Worm (Caenorhabditis elegans) whole organism, L2 larva: Measurements from ENCODE around the gene K01D12.8.

ENCODE experiments used
- ceh-16 ChIP-seq: fragments of 150-350 bp; optimal IDR thresholded peaks from 2 replicates; lab custom pipeline; 2014; ENCODE audit warnings: missing biosample characterization, missing genetic modification characterization
- nhr-10 ChIP-seq: sonication (generic microtip); optimal IDR thresholded peaks from 2 replicates; lab custom pipeline; 2017; ENCODE audit warnings: missing biosample characterization, missing genetic modification characterization
- nhr-237 ChIP-seq: fragments of 150-350 bp; optimal IDR thresholded peaks from 2 replicates; lab custom pipeline; 2014; ENCODE audit warnings: missing biosample characterization, missing genetic modification characterization
- peb-1 ChIP-seq: fragments of 150-350 bp; optimal IDR thresholded peaks from 2 replicates; lab custom pipeline; 2014; ENCODE audit warnings: missing biosample characterization, missing genetic modification characterization
- skn-1 ChIP-seq: sonication (generic microtip); optimal IDR thresholded peaks from 2 replicates; lab custom pipeline; 2017; ENCODE audit warnings: missing biosample characterization, missing genetic modification characterization
- unc-62 ChIP-seq: fragments of 150-350 bp; optimal IDR thresholded peaks from 2 replicates; lab custom pipeline; 2014; ENCODE audit warnings: missing biosample characterization, missing genetic modification reagents, missing genetic modification characterization

DNA sequence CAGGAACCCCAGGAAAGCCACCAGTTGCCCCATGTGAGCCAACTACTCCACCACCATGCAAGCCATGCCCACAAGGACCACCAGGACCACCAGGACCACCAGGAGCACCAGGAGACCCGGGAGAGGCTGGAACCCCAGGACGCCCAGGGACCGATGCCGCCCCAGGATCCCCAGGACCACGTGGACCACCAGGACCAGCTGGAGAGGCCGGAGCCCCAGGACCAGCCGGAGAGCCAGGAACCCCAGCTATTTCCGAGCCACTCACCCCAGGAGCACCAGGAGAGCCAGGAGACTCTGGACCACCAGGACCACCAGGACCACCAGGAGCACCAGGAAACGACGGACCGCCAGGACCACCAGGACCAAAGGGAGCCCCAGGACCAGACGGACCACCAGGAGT lies 49.0 kb upstream of the K01D12.8 start:
- no peak for TF ChIP-seq ceh-16 (tag; lab: Kevin White, UChicago)
- no peak for TF ChIP-seq nhr-10
- TF ChIP-seq peb-1 (tag; lab: Kevin White, UChicago) = no peak
- no peak for TF ChIP-seq skn-1 (tag; lab: Kevin White, UChicago)
- TF ChIP-seq nhr-237 (tag; lab: Kevin White, UChicago) = no peak
- no peak for TF ChIP-seq unc-62
